Worm (Caenorhabditis elegans): ENCODE data around the gene sap-140.

sap-140 gene

DNA sequence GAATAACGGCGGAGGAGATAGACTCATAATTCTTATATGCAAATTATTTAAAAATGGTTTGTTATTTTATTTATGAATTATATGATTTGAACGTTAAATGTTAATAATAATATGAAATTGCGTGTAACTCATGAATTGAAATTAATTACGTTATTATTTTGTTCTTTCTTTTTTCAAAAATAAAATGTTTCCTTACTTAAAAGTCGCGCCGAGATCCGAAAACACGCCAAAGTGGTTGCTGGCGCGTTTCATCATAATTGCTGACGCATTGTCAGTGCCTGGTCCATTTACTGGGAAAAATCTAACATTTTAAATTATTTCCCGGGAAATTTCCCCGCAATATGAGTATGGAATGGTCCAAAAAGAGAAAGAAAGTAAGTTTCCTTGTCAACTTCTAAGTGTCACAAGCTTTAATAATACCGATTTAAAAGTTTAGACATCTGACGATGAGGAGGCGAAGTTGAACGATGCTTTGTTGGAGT lies at the start of gene sap-140, which contains the start of gene C07H6.9 (continued):
- peak; percentile 35 for TF ChIP-seq zip-4 (GFP tag; optimal IDR thresholded peaks at IDR 0.05)
- 0 out of 2 replicates have a peak, but pooled peaks have one; percentile 41 for TF ChIP-seq ceh-88 (GFP tag; IDR thresholded peaks at IDR 0.05)
- TF ChIP-seq efl-3 (GFP tag; optimal IDR thresholded peaks at IDR 0.05), result no peak
- TF ChIP-seq lsy-2 (tag; optimal IDR thresholded peaks at IDR 0.05), result peak; percentile 90 to 91
- no peak for TF ChIP-seq ama-1 (optimal IDR thresholded peaks at IDR 0.05)
- peak; percentile 67 for TF ChIP-seq lin-39 (tag; optimal IDR thresholded peaks at IDR 0.05)
- peak; percentile 51 for TF ChIP-seq C04F5.9 (tag; optimal IDR thresholded peaks at IDR 0.05)
- peak; percentile 93 for TF ChIP-seq nhr-85 (tag)
- TF ChIP-seq elt-3 (tag; optimal IDR thresholded peaks at IDR 0.05), result peak in 3 of 6 experiments; percentile 16 to 80 (median 20)
- peak; percentile 64 for TF ChIP-seq sox-4 (tag; optimal IDR thresholded peaks at IDR 0.05)
- peak; percentile 27 for TF ChIP-seq elt-2 (tag; optimal IDR thresholded peaks at IDR 0.05)
- TF ChIP-seq pax-3 (tag; optimal IDR thresholded peaks at IDR 0.05), result no peak
- TF ChIP-seq ztf-11 (tag; optimal IDR thresholded peaks at IDR 0.05), result peak in 1 of 2 experiments; percentile 62
- no peak for TF ChIP-seq unc-98 (GFP tag; IDR thresholded peaks at IDR 0.05)
- peak in 1 of 2 experiments; percentile 81 for TF ChIP-seq mdl-1 (tag; optimal IDR thresholded peaks at IDR 0.05)
- peak; percentile 85 for TF ChIP-seq nhr-90 (tag; optimal IDR thresholded peaks at IDR 0.05; ENCODE audit: poor library complexity)
- TF ChIP-seq hlh-17 (GFP tag; optimal IDR thresholded peaks at IDR 0.05; ENCODE audit: borderline replicate concordance), result no peak
- TF ChIP-seq nhr-19 (GFP tag; conservative IDR thresholded peaks at IDR 0.05), result peak; percentile 86
- TF ChIP-seq C16A3.4 (tag; optimal IDR thresholded peaks at IDR 0.05), result peak; percentile 80
- TF ChIP-seq lin-15B (tag; optimal IDR thresholded peaks at IDR 0.05), result peak; percentile 73
- peak; percentile 68 for TF ChIP-seq grh-1 (GFP tag; IDR thresholded peaks at IDR 0.05)
- no peak for TF ChIP-seq nhr-11 (tag; optimal IDR thresholded peaks at IDR 0.05)
- no peak for TF ChIP-seq unc-62 (GFP tag; optimal IDR thresholded peaks at IDR 0.05)
- no peak for TF ChIP-seq zag-1 (tag; optimal IDR thresholded peaks at IDR 0.05)
- peak; percentile 6 for TF ChIP-seq aly-2 (tag; optimal IDR thresholded peaks at IDR 0.05)
- no peak for TF ChIP-seq ceh-90 (tag; optimal IDR thresholded peaks at IDR 0.05)
- peak; percentile 84 for TF ChIP-seq tbx-2 (tag; optimal IDR thresholded peaks at IDR 0.05)
- TF ChIP-seq vab-15 (tag; optimal IDR thresholded peaks at IDR 0.05), result peak; percentile 47
- TF ChIP-seq nhr-47 (tag; optimal IDR thresholded peaks at IDR 0.05), result peak; percentile 89
- TF ChIP-seq jun-1 (tag; optimal IDR thresholded peaks at IDR 0.05), result peak; percentile 47
- TF ChIP-seq hlh-4 (tag; optimal IDR thresholded peaks at IDR 0.05), result no peak
- no peak for TF ChIP-seq tlp-1 (tag; optimal IDR thresholded peaks at IDR 0.05)

DNA sequence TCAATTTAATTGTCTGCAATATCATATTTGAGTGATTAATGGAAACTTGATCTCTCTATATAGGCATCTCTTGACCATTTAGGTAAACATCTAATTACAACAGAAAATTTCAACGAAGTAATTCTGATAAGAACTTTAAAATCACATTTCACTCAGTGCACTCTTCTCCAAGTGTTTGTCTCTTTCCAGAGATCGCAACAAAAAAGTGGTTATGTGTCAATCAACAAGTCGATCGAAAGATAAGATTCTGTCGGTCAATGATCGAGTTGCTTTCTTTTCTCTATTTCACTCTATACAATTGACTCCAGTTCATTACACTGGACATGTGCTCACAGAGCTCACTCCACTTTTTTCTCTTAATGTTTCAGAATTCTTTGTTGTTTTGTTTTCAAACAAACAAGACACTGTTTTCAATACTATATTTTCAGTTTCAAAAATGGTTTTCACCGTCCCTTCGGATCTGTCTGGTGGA lies 45.8 kb upstream of the sap-140 start, which contains the start of gene alh-12:
Gene alh-12, plus strand, starts transcription at position 422 of the 472 bp plus-strand sequence.
- TF ChIP-seq snu-23 (GFP tag; optimal IDR thresholded peaks at IDR 0.05), result peak; percentile 4
- no peak for TF ChIP-seq F16B12.6 (tag; optimal IDR thresholded peaks at IDR 0.05)
- TF ChIP-seq lin-35 (GFP tag; optimal IDR thresholded peaks at IDR 0.05), result peak in 1 of 2 experiments; percentile 19
- no peak for TF ChIP-seq nhr-77 (tag; optimal IDR thresholded peaks at IDR 0.05)
- no peak for TF ChIP-seq lin-14 (GFP tag; optimal IDR thresholded peaks at IDR 0.05)
- TF ChIP-seq nhr-71 (tag; optimal IDR thresholded peaks at IDR 0.05), result peak; percentile 27
- peak; percentile 21 for TF ChIP-seq rnt-1 (tag; optimal IDR thresholded peaks at IDR 0.05)
- peak; percentile 63 for TF ChIP-seq elt-2 (tag; optimal IDR thresholded peaks at IDR 0.05)
- peak in 1 of 2 experiments; percentile 21 for TF ChIP-seq lsy-2 (tag; optimal IDR thresholded peaks at IDR 0.05)

DNA sequence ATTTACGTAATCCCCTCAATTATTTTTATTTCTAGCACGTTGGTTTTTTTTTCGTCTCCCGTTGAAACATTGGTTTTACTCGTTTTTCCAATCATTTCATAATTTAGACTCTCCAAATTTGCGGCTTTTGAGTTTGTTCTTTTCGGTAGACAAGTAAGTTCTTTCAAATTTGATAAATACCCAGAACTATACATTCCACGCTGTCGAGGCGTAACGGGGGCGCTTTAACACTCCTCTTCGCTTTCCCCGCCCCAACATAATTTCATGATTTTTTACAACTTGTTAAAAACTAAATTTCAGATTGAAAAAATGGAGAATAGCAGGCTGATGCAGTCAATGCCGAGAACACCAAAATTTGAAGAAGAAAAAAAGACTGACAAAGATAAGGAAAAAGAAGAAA lies 42.9 kb upstream of the sap-140 start, which contains the start of gene Y69F12A.1:
Gene Y69F12A.1, plus strand, starts transcription at position 301 of the 400 bp plus-strand sequence.
- no peak for TF ChIP-seq ets-5 (GFP tag; IDR thresholded peaks at IDR 0.05)

Data from whole organism, L1 larva.